Fruit fly (Drosophila melanogaster) whole organism, embryonic: ENCODE data around the gene CG17826.
A peak's percentile ranks its signal among the peaks of the same experiment; 100 is the strongest.

Experiments used
- Asciz ChIP-seq: fragments of 200-800 bp; sonication (Bioruptor generic); optimal IDR thresholded peaks from 2 replicates; lab custom pipeline; 2017; ENCODE audit warnings: missing biosample characterization, mild to moderate bottlenecking, missing genetic modification characterization, missing genetic modification reagents
- BEAF-32 ChIP-seq: fragments of 200-800 bp; sonication (Bioruptor generic); optimal IDR thresholded peaks from 3 replicates; lab custom pipeline; 2017; ENCODE audit warnings: missing biosample characterization, missing genetic modification characterization, mild to moderate bottlenecking, moderate library complexity, missing genetic modification reagents
- CG10565 ChIP-seq: fragments of 200-800 bp; sonication (Bioruptor generic); optimal IDR thresholded peaks from 3 replicates; lab custom pipeline; 2016; ENCODE audit warnings: missing biosample characterization, mild to moderate bottlenecking, missing genetic modification characterization
- CG10979 ChIP-seq: fragments of 200-800 bp; sonication (Bioruptor generic); optimal IDR thresholded peaks from 2 replicates; lab custom pipeline; 2018; ENCODE audit warnings: missing biosample characterization, mild to moderate bottlenecking, missing genetic modification characterization, moderate library complexity
- CG13287 ChIP-seq: fragments of 200-800 bp; sonication (Bioruptor generic); IDR thresholded peaks from 2 replicates; pipeline ENCODE4 v1.3.6; 2022; ENCODE audit warnings: missing biosample characterization, missing genetic modification characterization; ENCODE audit not compliant: partially characterized antibody
- CG17359 ChIP-seq: fragments of 200-800 bp; sonication (Bioruptor generic); optimal IDR thresholded peaks from 3 replicates; lab custom pipeline; 2018; ENCODE audit warnings: missing biosample characterization, mild to moderate bottlenecking, missing genetic modification characterization, moderate library complexity
- CG17361 ChIP-seq: fragments of 200-800 bp; sonication (Bioruptor generic); IDR thresholded peaks from 3 replicates; pipeline ENCODE4 v1.3.6; 2022; ENCODE audit warnings: missing biosample characterization, missing genetic modification characterization
- CG18011 ChIP-seq: fragments of 200-800 bp; sonication (Bioruptor generic); optimal IDR thresholded peaks from 2 replicates; lab custom pipeline; 2017; ENCODE audit warnings: missing biosample characterization, missing genetic modification characterization, mild to moderate bottlenecking, moderate library complexity, missing genotype
- CG2116 ChIP-seq: fragments of 200-800 bp; sonication (Bioruptor generic); optimal IDR thresholded peaks from 3 replicates; lab custom pipeline; 2018; ENCODE audit warnings: missing biosample characterization, mild to moderate bottlenecking, missing genetic modification characterization
- CG2120 ChIP-seq: fragments of 200-800 bp; sonication (Bioruptor generic); optimal IDR thresholded peaks from 3 replicates; lab custom pipeline; 2016; ENCODE audit warnings: missing biosample characterization, missing genetic modification characterization
- CG2875 ChIP-seq: fragments of 200-800 bp; sonication (Bioruptor generic); optimal IDR thresholded peaks from 2 replicates; lab custom pipeline; 2017; ENCODE audit warnings: missing biosample characterization, mild to moderate bottlenecking, missing genetic modification characterization, missing genetic modification reagents
- CG32532 ChIP-seq: fragments of 200-800 bp; sonication (Bioruptor generic); IDR thresholded peaks from 2 replicates; pipeline ENCODE4 v1.3.6; 2022; ENCODE audit warnings: missing biosample characterization, missing genetic modification characterization
- CG33557 ChIP-seq: fragments of 200-800 bp; sonication (Bioruptor generic); optimal IDR thresholded peaks from 2 replicates; lab custom pipeline; 2019; ENCODE audit warnings: missing biosample characterization, mild to moderate bottlenecking, missing genetic modification characterization, moderate library complexity
- CG3407 ChIP-seq: fragments of 200-800 bp; sonication (Bioruptor generic); optimal IDR thresholded peaks from 2 replicates; lab custom pipeline; 2018; ENCODE audit warnings: missing biosample characterization, mild to moderate bottlenecking, missing genetic modification characterization
- CG42726 ChIP-seq: fragments of 200-800 bp; sonication (Bioruptor generic); IDR thresholded peaks from 2 replicates; pipeline ENCODE4 v1.3.6; 2022; ENCODE audit warnings: missing biosample characterization, missing genetic modification characterization; ENCODE audit not compliant: partially characterized antibody
- CG6175 ChIP-seq: fragments of 200-800 bp; sonication (Bioruptor generic); IDR thresholded peaks from 3 replicates; pipeline ENCODE4 v1.3.6; 2022; ENCODE audit warnings: missing biosample characterization, missing genetic modification characterization
- CG6272 ChIP-seq: fragments of 200-800 bp; sonication (Bioruptor generic); IDR thresholded peaks from 2 replicates; pipeline ENCODE4 v1.3.6; 2022; ENCODE audit warnings: missing biosample characterization, missing genetic modification characterization
- CG8924 ChIP-seq: fragments of 200-800 bp; optimal IDR thresholded peaks from 3 replicates; lab custom pipeline; 2019; ENCODE audit warnings: missing biosample characterization, mild to moderate bottlenecking, missing genetic modification characterization, moderate library complexity
- CG9932 ChIP-seq: fragments of 200-800 bp; sonication (Bioruptor generic); IDR thresholded peaks from 2 replicates; pipeline ENCODE4 v1.3.6; 2022; ENCODE audit warnings: missing biosample characterization, missing genetic modification characterization
- Camta ChIP-seq: fragments of 200-800 bp; sonication (Bioruptor generic); optimal IDR thresholded peaks from 2 replicates; lab custom pipeline; 2016; ENCODE audit warnings: missing biosample characterization, missing genetic modification characterization
- Chrac-16 ChIP-seq: fragments of 200-800 bp; sonication (Bioruptor generic); optimal IDR thresholded peaks from 3 replicates; lab custom pipeline; 2016; ENCODE audit warnings: missing biosample characterization, missing genetic modification characterization
- Dbx ChIP-seq: fragments of 200-800 bp; sonication (Bioruptor generic); IDR thresholded peaks from 3 replicates; pipeline ENCODE4 v1.3.6; 2022; ENCODE audit warnings: missing biosample characterization, missing genetic modification characterization
- E2f2 ChIP-seq: fragments of 200-800 bp; sonication (Bioruptor generic); IDR thresholded peaks from 2 replicates; pipeline ENCODE4 v1.3.6; 2022; ENCODE audit warnings: missing biosample characterization, missing genetic modification characterization
- Elba2 ChIP-seq: fragments of 200-800 bp; sonication (Bioruptor generic); optimal IDR thresholded peaks from 3 replicates; lab custom pipeline; 2016; ENCODE audit warnings: missing biosample characterization, missing genetic modification characterization
- Hmx ChIP-seq: fragments of 200-800 bp; sonication (Bioruptor generic); optimal IDR thresholded peaks from 2 replicates; lab custom pipeline; 2016; ENCODE audit warnings: missing biosample characterization, missing genetic modification characterization
- Jarid2 ChIP-seq: fragments of 200-800 bp; sonication (Bioruptor generic); optimal IDR thresholded peaks from 3 replicates; lab custom pipeline; 2017; ENCODE audit warnings: mild to moderate bottlenecking, missing biosample characterization, missing genetic modification reagents, missing genetic modification characterization
- MBD-R2 ChIP-seq: fragments of 200-800 bp; sonication (Bioruptor generic); IDR thresholded peaks from 2 replicates; pipeline ENCODE4 v1.3.6; 2022; ENCODE audit warnings: missing biosample characterization, missing genetic modification characterization
- MESR4 ChIP-seq: fragments of 200-800 bp; sonication (Bioruptor generic); optimal IDR thresholded peaks from 2 replicates; lab custom pipeline; 2018; ENCODE audit warnings: missing biosample characterization, mild to moderate bottlenecking, missing genetic modification characterization, moderate library complexity
- MTF-1 ChIP-seq: fragments of 200-800 bp; sonication (Bioruptor generic); optimal IDR thresholded peaks from 2 replicates; lab custom pipeline; 2018; ENCODE audit warnings: missing biosample characterization, mild to moderate bottlenecking, missing genetic modification characterization, borderline replicate concordance
- Nf-YC ChIP-seq: fragments of 200-800 bp; optimal IDR thresholded peaks from 3 replicates; lab custom pipeline; 2019; ENCODE audit warnings: missing biosample characterization, mild to moderate bottlenecking, missing genetic modification characterization, moderate library complexity
- NfI ChIP-seq: fragments of 200-800 bp; sonication (Bioruptor generic); optimal IDR thresholded peaks from 3 replicates; lab custom pipeline; 2018; ENCODE audit warnings: missing biosample characterization, mild to moderate bottlenecking, missing genetic modification characterization, moderate library complexity
- ac ChIP-seq: fragments of 200-800 bp; sonication (Bioruptor generic); optimal IDR thresholded peaks from 3 replicates; lab custom pipeline; 2017; ENCODE audit warnings: missing biosample characterization, mild to moderate bottlenecking, missing genetic modification characterization
- ara ChIP-seq: fragments of 200-800 bp; sonication (Bioruptor generic); IDR thresholded peaks from 2 replicates; pipeline ENCODE4 v1.3.6; 2022; ENCODE audit warnings: missing biosample characterization, missing genetic modification characterization
- az2 ChIP-seq: fragments of 200-800 bp; sonication (Bioruptor generic); optimal IDR thresholded peaks from 3 replicates; lab custom pipeline; 2016; ENCODE audit warnings: missing biosample characterization, missing genetic modification characterization
- dimm ChIP-seq: fragments of 200-800 bp; sonication (Bioruptor generic); IDR thresholded peaks from 2 replicates; pipeline ENCODE4 v1.3.6; 2022; ENCODE audit warnings: missing biosample characterization, missing genetic modification characterization
- dpn ChIP-seq, 2 experiments: fragments of 200-800 bp; sonication (Bioruptor generic); optimal IDR thresholded peaks; 3 replicates each; lab custom pipeline; 2016; ENCODE audit warnings: missing biosample characterization in 2 of 2, missing genetic modification characterization in 2 of 2
- gfzf ChIP-seq: fragments of 200-800 bp; sonication (Bioruptor generic); optimal IDR thresholded peaks from 2 replicates; lab custom pipeline; 2016; ENCODE audit warnings: missing biosample characterization, mild to moderate bottlenecking, missing genetic modification characterization, moderate library complexity
- hbn ChIP-seq: fragments of 200-800 bp; sonication (Bioruptor generic); IDR thresholded peaks from 2 replicates; pipeline ENCODE4 v1.3.6; 2022; ENCODE audit warnings: missing biosample characterization, missing genetic modification characterization; ENCODE audit not compliant: partially characterized antibody
- inv ChIP-seq: fragments of 200-800 bp; sonication (Bioruptor generic); IDR thresholded peaks from 2 replicates; pipeline ENCODE4 v1.3.6; 2022; ENCODE audit warnings: missing biosample characterization, missing genetic modification characterization; ENCODE audit not compliant: partially characterized antibody
- knrl ChIP-seq: fragments of 200-800 bp; sonication (Bioruptor generic); IDR thresholded peaks from 3 replicates; pipeline ENCODE4 v1.3.6; 2022; ENCODE audit warnings: missing biosample characterization, missing genetic modification characterization; ENCODE audit not compliant: partially characterized antibody
- mld ChIP-seq: fragments of 200-800 bp; sonication (Bioruptor generic); IDR thresholded peaks from 3 replicates; pipeline ENCODE4 v1.3.6; 2022; ENCODE audit warnings: missing biosample characterization, missing genetic modification characterization; ENCODE audit not compliant: partially characterized antibody
- pb ChIP-seq: fragments of 200-800 bp; sonication (Bioruptor generic); optimal IDR thresholded peaks from 3 replicates; lab custom pipeline; 2016; ENCODE audit warnings: missing biosample characterization, missing genetic modification characterization
- pzg ChIP-seq: fragments of 200-800 bp; sonication (Bioruptor generic); optimal IDR thresholded peaks from 3 replicates; lab custom pipeline; 2018; ENCODE audit warnings: missing biosample characterization, mild to moderate bottlenecking, missing genetic modification characterization, moderate library complexity
- scrt ChIP-seq: fragments of 200-800 bp; sonication (Bioruptor generic); optimal IDR thresholded peaks from 2 replicates; lab custom pipeline; 2018; ENCODE audit warnings: missing biosample characterization, mild to moderate bottlenecking, missing genetic modification characterization, moderate library complexity
- sisA ChIP-seq: fragments of 200-800 bp; sonication (Bioruptor generic); IDR thresholded peaks from 2 replicates; pipeline ENCODE4 v1.3.6; 2022; ENCODE audit warnings: missing biosample characterization, missing genetic modification characterization
- slou ChIP-seq: fragments of 200-800 bp; sonication (Bioruptor generic); optimal IDR thresholded peaks from 3 replicates; lab custom pipeline; 2016; ENCODE audit warnings: missing biosample characterization, missing genetic modification characterization
- sna ChIP-seq: fragments of 200-800 bp; sonication (Bioruptor generic); IDR thresholded peaks from 2 replicates; pipeline ENCODE4 v1.3.6; 2022; ENCODE audit warnings: missing biosample characterization, missing genetic modification characterization; ENCODE audit not compliant: partially characterized antibody
- tio ChIP-seq: fragments of 200-800 bp; sonication (Bioruptor generic); optimal IDR thresholded peaks from 2 replicates; lab custom pipeline; 2017; ENCODE audit warnings: missing biosample characterization, missing genetic modification characterization, inconsistent platforms
- zen2 ChIP-seq: fragments of 200-800 bp; sonication (Bioruptor generic); IDR thresholded peaks from 3 replicates; pipeline ENCODE4 v1.3.6; 2022; ENCODE audit warnings: missing biosample characterization, missing genetic modification characterization; ENCODE audit not compliant: partially characterized antibody
- zfh1 ChIP-seq: fragments of 200-800 bp; sonication (Bioruptor generic); IDR thresholded peaks from 3 replicates; pipeline ENCODE4 v1.3.6; 2022; ENCODE audit warnings: missing biosample characterization, missing genetic modification characterization

CG17826 gene

dm6 chr3L:11992960-11993359 lies 43.3 kb downstream of the CG17826 start, which contains the start of gene viaf (continued):
- no peak for TF ChIP-seq tio (GFP tag; lab: Kevin White, UChicago)
- TF ChIP-seq zen2 (GFP tag; lab: Robert Waterston, UW): peak; percentile 79
- TF ChIP-seq zfh1: peak; percentile 61; the same call in 1 of the 3 replicates
- peak; percentile 35; the same call in 1 of the 2 replicates for TF ChIP-seq sisA (GFP tag; lab: Robert Waterston, UW)
- TF ChIP-seq CG17359 (tag; lab: Kevin White, UChicago): no peak
- TF ChIP-seq sna (GFP tag; lab: Robert Waterston, UW): peak; percentile 94
- no peak for TF ChIP-seq pb
- peak; percentile 85; the same call in 1 of the 3 replicates for TF ChIP-seq mld
- peak; percentile 52 for TF ChIP-seq CG10979 (tag; lab: Kevin White, UChicago)
- TF ChIP-seq CG32532: peak; percentile 74
- no peak for TF ChIP-seq scrt (GFP tag; lab: Kevin White, UChicago)
- TF ChIP-seq knrl (GFP tag; lab: Robert Waterston, UW): peak; percentile 96
- TF ChIP-seq CG6272: peak; percentile 34
- no peak; the same call in 1 of the 2 replicates for TF ChIP-seq ara (GFP tag; lab: Robert Waterston, UW)
- TF ChIP-seq CG9932 (GFP tag; lab: Robert Waterston, UW): peak; percentile 80
- peak; percentile 53 for TF ChIP-seq az2 (GFP tag; lab: Kevin White, UChicago)
- TF ChIP-seq slou (GFP tag; lab: Kevin White, UChicago): peak; percentile 27
- no peak for TF ChIP-seq Nf-YC (tag; lab: Kevin White, UChicago)
- no peak for TF ChIP-seq CG2875
- TF ChIP-seq CG6175: no peak
- TF ChIP-seq hbn (GFP tag; lab: Robert Waterston, UW): peak; percentile 85
- peak in 1 of 2 experiments; percentile 61 for TF ChIP-seq dpn (GFP tag; optimal IDR thresholded peaks at IDR 0.05; lab: Kevin White, UChicago)
- peak; percentile 62 for TF ChIP-seq CG2120 (GFP tag; lab: Kevin White, UChicago)
- peak; percentile 81 for TF ChIP-seq MBD-R2 (GFP tag; lab: Robert Waterston, UW)
- TF ChIP-seq CG8924 (tag; lab: Kevin White, UChicago): peak; percentile 75
- peak; percentile 25 for TF ChIP-seq Jarid2 (GFP tag; lab: Kevin White, UChicago)
- peak; percentile 95 for TF ChIP-seq CG13287 (GFP tag; lab: Robert Waterston, UW)
- no peak for TF ChIP-seq Asciz
- TF ChIP-seq CG2116 (GFP tag; lab: Kevin White, UChicago): peak; percentile 58
- peak; percentile 53 for TF ChIP-seq Chrac-16 (GFP tag; lab: Kevin White, UChicago)
- TF ChIP-seq pzg: peak; percentile 62
- 0 out of 3 replicates have a peak, but pooled peaks have one; percentile 39 for TF ChIP-seq Dbx
- TF ChIP-seq Elba2 (GFP tag; lab: Kevin White, UChicago): no peak

dm6 chr3L:11997959-11998358 lies 48.3 kb downstream of the CG17826 start, which contains the start of gene Grip163:
Gene Grip163, minus strand, starts transcription at chr3L:11998138.
- TF ChIP-seq Hmx (GFP tag; lab: Kevin White, UChicago) (no peak), BEAF-32 (GFP tag; lab: Kevin White, UChicago) (peak; percentile 6), CG18011 (GFP tag; lab: Kevin White, UChicago) (no peak), ac (GFP tag; lab: Kevin White, UChicago) (no peak), MESR4 (GFP tag; lab: Kevin White, UChicago) (peak; percentile 46), CG17361 (no peak), NfI (no peak), CG42726 (no peak), CG17359 (tag; lab: Kevin White, UChicago) (no peak), E2f2 (peak; percentile 13; the same call in 1 of the 2 replicates), MTF-1 (no peak), CG10565 (GFP tag; lab: Kevin White, UChicago) (no peak), inv (no peak), gfzf (peak; percentile 70), Camta (GFP tag; lab: Kevin White, UChicago) (no peak), dimm (no peak), CG3407 (GFP tag; lab: Kevin White, UChicago) (no peak), CG33557 (GFP tag; lab: Kevin White, UChicago) (no peak)
